Fruit fly (Drosophila melanogaster): ENCODE results near the gene Reg-2.

Reg-2 gene

DNA sequence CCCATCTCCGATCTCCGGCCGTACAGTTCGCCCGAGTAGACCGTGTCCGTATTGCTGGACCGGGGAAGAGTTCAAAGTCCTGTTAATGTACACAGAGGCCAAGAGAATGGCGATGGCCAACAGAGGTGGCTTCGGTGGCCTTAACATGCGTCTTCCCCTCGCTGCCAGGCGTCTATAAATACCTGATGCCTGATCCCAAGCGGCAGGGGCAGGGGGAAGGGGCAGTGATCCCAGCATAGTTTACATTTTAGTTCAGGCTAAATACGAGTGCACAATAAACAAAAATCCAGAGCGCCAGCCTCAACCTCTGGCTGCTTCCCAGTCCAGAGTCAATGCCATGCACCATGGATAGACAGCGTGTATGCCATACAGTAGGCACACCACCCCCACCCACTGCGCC is 18.5 kb downstream of the Reg-2 start:
- TF ChIP-seq Hr96 (GFP tag; optimal IDR thresholded peaks at IDR 0.05) (no peak), tj (GFP tag; optimal IDR thresholded peaks at IDR 0.05) (no peak), CG11617 (GFP tag; optimal IDR thresholded peaks at IDR 0.05) (no peak), Crg-1 (GFP tag; optimal IDR thresholded peaks at IDR 0.05) (no peak), Clk (GFP tag; optimal IDR thresholded peaks at IDR 0.05) (no peak), CG7045 (GFP tag; optimal IDR thresholded peaks at IDR 0.05) (no peak), cnc (optimal IDR thresholded peaks at IDR 0.05) (no peak), bab1 (GFP tag; optimal IDR thresholded peaks at IDR 0.05) (no peak), ovo (GFP tag; optimal IDR thresholded peaks at IDR 0.05) (no peak), Mnt (GFP tag; optimal IDR thresholded peaks at IDR 0.05) (no peak), toe (GFP tag; optimal IDR thresholded peaks at IDR 0.05) (no peak)

DNA sequence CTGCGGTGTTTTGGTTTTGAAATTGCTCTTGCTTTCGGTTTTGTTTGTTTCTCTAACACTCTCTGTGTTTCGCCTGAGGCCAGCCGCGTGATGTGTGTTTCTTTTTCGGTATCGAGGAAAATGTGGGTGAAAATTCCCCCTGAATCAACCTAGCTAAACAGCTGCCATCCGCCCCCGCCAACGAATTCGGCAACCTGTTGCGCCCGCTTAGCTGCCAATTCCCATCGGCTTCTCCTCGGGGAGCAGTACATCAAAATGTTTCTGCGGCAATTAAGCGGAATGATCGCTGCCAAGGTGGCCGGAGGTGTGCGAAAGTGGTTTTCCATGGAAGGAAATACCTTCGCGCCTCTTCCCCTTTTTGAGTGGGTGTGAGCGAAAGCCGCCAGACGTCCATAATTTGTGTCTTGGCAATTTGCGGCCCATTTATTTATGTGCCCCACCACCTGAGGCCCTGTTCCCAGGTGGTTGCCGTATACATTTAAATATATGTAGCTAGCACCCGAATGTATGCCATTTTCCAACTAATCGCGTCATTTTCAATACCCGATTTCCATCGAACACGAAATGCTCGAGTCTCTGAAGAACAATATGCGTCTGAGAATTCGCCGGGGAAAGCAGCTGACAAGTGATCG is 19.7 kb downstream of the Reg-2 start:
- TF ChIP-seq kay (GFP tag; ENCODE audit: borderline replicate concordance) (no peak), CG1620 (GFP tag; optimal IDR thresholded peaks at IDR 0.05) (no peak), Mnt (GFP tag; optimal IDR thresholded peaks at IDR 0.05) (no peak), CG33017 (tag; optimal IDR thresholded peaks at IDR 0.05) (no peak), Crg-1 (GFP tag; optimal IDR thresholded peaks at IDR 0.05) (no peak), CG7045 (GFP tag; optimal IDR thresholded peaks at IDR 0.05) (no peak), pad (GFP tag; optimal IDR thresholded peaks at IDR 0.05) (no peak), cnc (optimal IDR thresholded peaks at IDR 0.05) (no peak), CG5204 (GFP tag; optimal IDR thresholded peaks at IDR 0.05) (no peak)

DNA sequence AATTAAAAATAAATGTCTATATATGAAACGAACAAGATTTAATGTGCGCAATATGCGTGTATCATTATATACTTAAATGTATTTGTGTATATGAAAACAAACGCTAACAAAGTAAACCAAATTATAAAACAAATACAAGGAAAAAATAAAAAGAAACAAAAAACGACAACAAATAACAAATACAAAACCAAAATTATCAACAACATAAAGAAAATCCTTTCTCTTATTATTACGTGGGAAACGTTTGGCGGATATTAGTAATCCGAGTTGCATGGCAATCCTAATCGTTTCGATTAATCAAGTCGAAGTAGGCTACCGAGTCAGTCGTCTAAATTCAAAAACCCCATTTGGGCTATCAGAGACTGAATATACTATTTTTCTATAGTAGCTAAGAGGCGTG is 25.3 kb downstream of the Reg-2 start, which contains the start of gene Ppm1:
Gene Ppm1, plus strand, starts transcription at position 301 of the 400 bp plus-strand sequence.
- TF ChIP-seq CG33017 (tag; optimal IDR thresholded peaks at IDR 0.05) (no peak), tj (GFP tag; optimal IDR thresholded peaks at IDR 0.05) (no peak), CG12768 (GFP tag; optimal IDR thresholded peaks at IDR 0.05) (no peak), cic (GFP tag; optimal IDR thresholded peaks at IDR 0.05) (no peak), CG5204 (GFP tag; optimal IDR thresholded peaks at IDR 0.05) (no peak), CG7045 (GFP tag; optimal IDR thresholded peaks at IDR 0.05) (no peak), bab1 (GFP tag; optimal IDR thresholded peaks at IDR 0.05) (no peak), Crg-1 (GFP tag; optimal IDR thresholded peaks at IDR 0.05) (no peak)

- TF ChIP-seq Crg-1 (GFP tag; optimal IDR thresholded peaks at IDR 0.05) (no peak), CG33017 (tag; optimal IDR thresholded peaks at IDR 0.05) (no peak), CG12768 (GFP tag; optimal IDR thresholded peaks at IDR 0.05) (no peak), bab1 (GFP tag; optimal IDR thresholded peaks at IDR 0.05) (no peak), tj (GFP tag; optimal IDR thresholded peaks at IDR 0.05) (no peak)
These were observed 33.4 kb downstream of the Reg-2 start for dm6 chr3L:572940-573339.

DNA sequence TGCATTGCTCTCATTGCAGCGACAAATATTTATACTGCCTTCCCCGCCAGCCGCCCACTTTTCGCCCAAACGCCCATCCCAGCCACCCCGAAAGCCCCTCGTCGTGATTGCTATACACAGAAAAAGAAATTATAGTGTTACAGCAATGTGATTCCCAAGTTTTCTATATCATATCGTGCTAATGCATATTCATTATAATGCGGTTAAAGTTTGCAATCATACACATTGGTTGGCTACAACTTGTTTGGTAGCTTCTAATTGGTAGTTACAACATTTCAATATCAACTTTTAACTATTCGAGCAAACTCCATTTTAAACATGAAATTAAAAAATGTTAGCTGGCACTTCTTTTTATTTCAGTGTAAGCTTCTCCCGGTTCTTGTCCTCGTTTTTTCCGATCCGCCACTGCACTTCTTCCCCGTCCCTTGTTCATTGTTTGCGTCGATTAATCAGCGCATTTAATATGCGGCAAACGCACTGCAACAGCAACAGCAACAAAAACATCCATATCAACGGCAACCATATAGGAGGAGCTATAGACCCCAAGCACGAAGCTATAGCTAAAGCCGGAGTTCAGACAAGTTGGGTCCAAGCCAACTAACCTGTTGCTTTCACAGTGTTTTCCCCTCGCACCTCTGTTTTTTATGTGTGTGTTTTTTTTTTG is 40.3 kb downstream of the Reg-2 start:
- no peak for TF ChIP-seq Crg-1 (GFP tag; optimal IDR thresholded peaks at IDR 0.05)
- no peak for TF ChIP-seq CG12768 (GFP tag; optimal IDR thresholded peaks at IDR 0.05)
- TF ChIP-seq bab1 (GFP tag; optimal IDR thresholded peaks at IDR 0.05), result no peak
- peak; percentile 56 for TF ChIP-seq tj (GFP tag; optimal IDR thresholded peaks at IDR 0.05)
- no peak for TF ChIP-seq Hr96 (GFP tag; optimal IDR thresholded peaks at IDR 0.05)
- no peak for TF ChIP-seq CG1620 (GFP tag; optimal IDR thresholded peaks at IDR 0.05)
- no peak for TF ChIP-seq CG14711 (tag; optimal IDR thresholded peaks at IDR 0.05)
- peak; percentile 47 for TF ChIP-seq CG7045 (GFP tag; optimal IDR thresholded peaks at IDR 0.05)

- TF ChIP-seq CG7045 (GFP tag; optimal IDR thresholded peaks at IDR 0.05) (no peak), tj (GFP tag; optimal IDR thresholded peaks at IDR 0.05) (peak; percentile 87)
These were observed 40.8 kb downstream of the Reg-2 start for dm6 chr3L:565561-565960.

- TF ChIP-seq kay (GFP tag; ENCODE audit: borderline replicate concordance) (no peak), cic (GFP tag; optimal IDR thresholded peaks at IDR 0.05) (no peak), cnc (optimal IDR thresholded peaks at IDR 0.05) (peak in 1 of 2 experiments; percentile 35), tj (GFP tag; optimal IDR thresholded peaks at IDR 0.05) (peak; percentile 63), bab1 (GFP tag; optimal IDR thresholded peaks at IDR 0.05) (peak; percentile 63), CG5204 (GFP tag; optimal IDR thresholded peaks at IDR 0.05) (no peak)
These were observed 42.4 kb downstream of the Reg-2 start for dm6 chr3L:563951-564350.

dm6 chr3L:563002-563627 is 43.3 kb downstream of the Reg-2 start:
- no peak for TF ChIP-seq ovo (GFP tag; optimal IDR thresholded peaks at IDR 0.05)
- no peak for TF ChIP-seq Mnt (GFP tag; optimal IDR thresholded peaks at IDR 0.05)
- peak; percentile 3 for TF ChIP-seq CG11617 (GFP tag; optimal IDR thresholded peaks at IDR 0.05)
- no peak for TF ChIP-seq kay (GFP tag; ENCODE audit: borderline replicate concordance)
- no peak for TF ChIP-seq tj (GFP tag; optimal IDR thresholded peaks at IDR 0.05)
- TF ChIP-seq CG12768 (GFP tag; optimal IDR thresholded peaks at IDR 0.05), result peak; percentile 52
- TF ChIP-seq cic (GFP tag; optimal IDR thresholded peaks at IDR 0.05), result no peak
- peak; percentile 6 for TF ChIP-seq pad (GFP tag; optimal IDR thresholded peaks at IDR 0.05)
- no peak for TF ChIP-seq CG1620 (GFP tag; optimal IDR thresholded peaks at IDR 0.05)
- TF ChIP-seq CG5204 (GFP tag; optimal IDR thresholded peaks at IDR 0.05), result no peak
- TF ChIP-seq CG7101 (tag; optimal IDR thresholded peaks at IDR 0.05), result peak; percentile 40
- TF ChIP-seq bab1 (GFP tag; optimal IDR thresholded peaks at IDR 0.05), result peak; percentile 6
- peak; percentile 75 for TF ChIP-seq CG7045 (GFP tag; optimal IDR thresholded peaks at IDR 0.05)
- no peak for TF ChIP-seq Hr96 (GFP tag; optimal IDR thresholded peaks at IDR 0.05)
- TF ChIP-seq Clk (GFP tag; optimal IDR thresholded peaks at IDR 0.05), result no peak
- no peak for TF ChIP-seq toe (GFP tag; optimal IDR thresholded peaks at IDR 0.05)
- TF ChIP-seq Crg-1 (GFP tag; optimal IDR thresholded peaks at IDR 0.05), result no peak
- TF ChIP-seq CG33017 (tag; optimal IDR thresholded peaks at IDR 0.05), result peak; percentile 19
- TF ChIP-seq cnc (optimal IDR thresholded peaks at IDR 0.05), result no peak
- TF ChIP-seq CG14711 (tag; optimal IDR thresholded peaks at IDR 0.05), result peak; percentile 66
